Fruit fly (Drosophila melanogaster) whole organism, embryonic: ENCODE results near the gene SpdS.

Source experiments
- Abd-B ChIP-seq: fragments of 200-800 bp; sonication (Bioruptor generic); optimal IDR thresholded peaks from 2 replicates; lab custom pipeline; 2018; ENCODE audit warnings: missing biosample characterization, mild to moderate bottlenecking, missing genetic modification characterization, moderate library complexity
- Atf-2 ChIP-seq: fragments of 200-800 bp; sonication (Bioruptor generic); optimal IDR thresholded peaks from 2 replicates; lab custom pipeline; 2016; ENCODE audit warnings: missing biosample characterization, missing genetic modification characterization
- Blimp-1 ChIP-seq: fragments of 200-800 bp; sonication (Bioruptor generic); optimal IDR thresholded peaks from 3 replicates; lab custom pipeline; 2018; ENCODE audit warnings: missing biosample characterization, missing genetic modification characterization, mild to moderate bottlenecking, moderate library complexity, missing genetic modification reagents
- CG10209 ChIP-seq: fragments of 200-800 bp; sonication (Bioruptor generic); optimal IDR thresholded peaks from 3 replicates; lab custom pipeline; 2017; ENCODE audit warnings: missing biosample characterization, mild to moderate bottlenecking, missing genetic modification characterization, missing genetic modification reagents
- CG10979 ChIP-seq: fragments of 200-800 bp; sonication (Bioruptor generic); optimal IDR thresholded peaks from 2 replicates; lab custom pipeline; 2018; ENCODE audit warnings: missing biosample characterization, mild to moderate bottlenecking, missing genetic modification characterization, moderate library complexity
- CG13296 ChIP-seq: fragments of 200-800 bp; sonication (Bioruptor generic); optimal IDR thresholded peaks from 3 replicates; lab custom pipeline; 2018; ENCODE audit warnings: missing biosample characterization, mild to moderate bottlenecking, missing genetic modification characterization
- CG13624 ChIP-seq: fragments of 200-800 bp; sonication (Bioruptor generic); optimal IDR thresholded peaks from 2 replicates; lab custom pipeline; 2016; ENCODE audit warnings: missing biosample characterization, missing genetic modification characterization
- CG13775 ChIP-seq: fragments of 200-800 bp; sonication (Bioruptor generic); optimal IDR thresholded peaks from 3 replicates; lab custom pipeline; 2017; ENCODE audit warnings: missing biosample characterization, mild to moderate bottlenecking, missing genetic modification characterization
- CG14014 ChIP-seq: fragments of 200-800 bp; sonication (Bioruptor generic); IDR thresholded peaks from 2 replicates; pipeline ENCODE4 v1.3.6; 2022; ENCODE audit warnings: missing biosample characterization, missing genetic modification characterization
- CG15011 ChIP-seq: fragments of 200-800 bp; sonication (Bioruptor generic); optimal IDR thresholded peaks from 3 replicates; lab custom pipeline; 2018; ENCODE audit warnings: missing biosample characterization, mild to moderate bottlenecking, missing genetic modification characterization
- CG31365 ChIP-seq: fragments of 200-800 bp; sonication (Bioruptor generic); optimal IDR thresholded peaks from 2 replicates; lab custom pipeline; 2018; ENCODE audit warnings: missing biosample characterization, mild to moderate bottlenecking, missing genetic modification characterization
- CG3995 ChIP-seq: fragments of 200-800 bp; sonication (Bioruptor generic); optimal IDR thresholded peaks from 3 replicates; lab custom pipeline; 2016; ENCODE audit warnings: missing biosample characterization, missing genetic modification characterization
- CG5180 ChIP-seq: fragments of 200-800 bp; sonication (Bioruptor generic); optimal IDR thresholded peaks from 3 replicates; lab custom pipeline; 2017; ENCODE audit warnings: missing biosample characterization, missing genetic modification characterization, mild to moderate bottlenecking, moderate library complexity, missing genetic modification reagents
- CG6254 ChIP-seq: fragments of 200-800 bp; sonication (Bioruptor generic); optimal IDR thresholded peaks from 3 replicates; lab custom pipeline; 2017; ENCODE audit warnings: mild to moderate bottlenecking, missing biosample characterization, missing genetic modification reagents, missing genetic modification characterization
- CG6654 ChIP-seq: fragments of 200-800 bp; sonication (Bioruptor generic); optimal IDR thresholded peaks from 2 replicates; lab custom pipeline; 2017; ENCODE audit warnings: missing biosample characterization, mild to moderate bottlenecking, missing genetic modification characterization
- CG8089 ChIP-seq: fragments of 200-800 bp; sonication (Bioruptor generic); optimal IDR thresholded peaks from 3 replicates; lab custom pipeline; 2016; ENCODE audit warnings: missing biosample characterization, missing genetic modification characterization
- CG9437 ChIP-seq: fragments of 200-800 bp; sonication (Bioruptor generic); optimal IDR thresholded peaks from 2 replicates; lab custom pipeline; 2018; ENCODE audit warnings: missing biosample characterization, mild to moderate bottlenecking, missing genetic modification characterization
- CG9797 ChIP-seq: fragments of 200-800 bp; sonication (Bioruptor generic); optimal IDR thresholded peaks from 3 replicates; lab custom pipeline; 2018; ENCODE audit warnings: missing biosample characterization, mild to moderate bottlenecking, missing genetic modification characterization
- Chrac-16 ChIP-seq: fragments of 200-800 bp; sonication (Bioruptor generic); optimal IDR thresholded peaks from 3 replicates; lab custom pipeline; 2016; ENCODE audit warnings: missing biosample characterization, missing genetic modification characterization
- D ChIP-seq, 2 experiments: fragments of 200-800 bp in 1 of 2; fragments of >200 bp in 1 of 2; sonication (Bioruptor generic) in 1 of 2; optimal IDR thresholded peaks; 2 replicates in 1 of 2; 3 replicates in 1 of 2; lab custom pipeline; 2017; ENCODE audit warnings: mild to moderate bottlenecking in 1 of 2, missing biosample characterization in 1 of 2, missing genetic modification characterization in 1 of 2, missing genetic modification reagents in 1 of 2
- Dp ChIP-seq: fragments of 200-800 bp; sonication (Bioruptor generic); optimal IDR thresholded peaks from 2 replicates; lab custom pipeline; 2018; ENCODE audit warnings: missing biosample characterization, mild to moderate bottlenecking, missing genetic modification characterization, moderate library complexity
- E2f2 ChIP-seq: fragments of 200-800 bp; sonication (Bioruptor generic); IDR thresholded peaks from 2 replicates; pipeline ENCODE4 v1.3.6; 2022; ENCODE audit warnings: missing biosample characterization, missing genetic modification characterization
- Ets65A ChIP-seq: fragments of 200-800 bp; sonication (Bioruptor generic); peaks from one replicate; lab custom pipeline; 2016; ENCODE audit warnings: missing biosample characterization, missing genetic modification characterization
- HmgZ ChIP-seq: fragments of 200-800 bp; sonication (Bioruptor generic); optimal IDR thresholded peaks from 2 replicates; lab custom pipeline; 2018; ENCODE audit warnings: missing biosample characterization, mild to moderate bottlenecking, missing genetic modification characterization
- Lpt ChIP-seq: fragments of >200 bp; optimal IDR thresholded peaks from 2 replicates; lab custom pipeline; 2018; ENCODE audit warnings: missing biosample characterization, missing genetic modification characterization
- Nf-YB ChIP-seq: fragments of 200-800 bp; sonication (Bioruptor generic); optimal IDR thresholded peaks from 3 replicates; lab custom pipeline; 2019; ENCODE audit warnings: missing biosample characterization, mild to moderate bottlenecking, missing genetic modification characterization, moderate library complexity
- Sox102F ChIP-seq: fragments of 200-800 bp; sonication (Bioruptor generic); optimal IDR thresholded peaks from 2 replicates; lab custom pipeline; 2018; ENCODE audit warnings: missing biosample characterization, mild to moderate bottlenecking, missing genetic modification characterization, moderate library complexity
- Spps ChIP-seq: fragments of 200-800 bp; sonication (Bioruptor generic); optimal IDR thresholded peaks from 2 replicates; lab custom pipeline; 2018; ENCODE audit warnings: missing biosample characterization, mild to moderate bottlenecking, missing genetic modification characterization
- Sry-δ ChIP-seq: fragments of 200-800 bp; sonication (Bioruptor generic); optimal IDR thresholded peaks from 2 replicates; lab custom pipeline; 2016; ENCODE audit warnings: missing biosample characterization, missing genetic modification characterization
- YL-1 ChIP-seq: fragments of 200-800 bp; sonication (Bioruptor generic); optimal IDR thresholded peaks from 3 replicates; lab custom pipeline; 2017; ENCODE audit warnings: missing biosample characterization, mild to moderate bottlenecking, missing genetic modification characterization
- amos ChIP-seq: fragments of 200-800 bp; sonication (Bioruptor generic); IDR thresholded peaks from 2 replicates; pipeline ENCODE4 v1.3.6; 2022; ENCODE audit warnings: missing biosample characterization, missing genetic modification characterization; ENCODE audit not compliant: partially characterized antibody
- bsh ChIP-seq, 2 experiments: fragments of 200-800 bp; sonication (Bioruptor generic); optimal IDR thresholded peaks; 2 replicates each; lab custom pipeline; 2017 to 2018; ENCODE audit warnings: mild to moderate bottlenecking in 2 of 2, missing biosample characterization in 2 of 2, missing genetic modification characterization in 2 of 2, moderate library complexity in 1 of 2
- cwo ChIP-seq: fragments of 200-800 bp; sonication (Bioruptor generic); optimal IDR thresholded peaks from 3 replicates; lab custom pipeline; 2017; ENCODE audit warnings: missing biosample characterization, missing genetic modification characterization, mild to moderate bottlenecking, moderate library complexity, missing genetic modification reagents
- dimm ChIP-seq: fragments of 200-800 bp; sonication (Bioruptor generic); IDR thresholded peaks from 2 replicates; pipeline ENCODE4 v1.3.6; 2022; ENCODE audit warnings: missing biosample characterization, missing genetic modification characterization
- emc ChIP-seq: fragments of 200-800 bp; sonication (Bioruptor generic); optimal IDR thresholded peaks from 2 replicates; lab custom pipeline; 2016; ENCODE audit warnings: missing biosample characterization, missing genetic modification characterization
- gem ChIP-seq: fragments of 200-800 bp; sonication (Bioruptor generic); optimal IDR thresholded peaks from 2 replicates; lab custom pipeline; 2019; ENCODE audit warnings: missing biosample characterization, mild to moderate bottlenecking, missing genetic modification characterization, moderate library complexity
- gsb-n ChIP-seq: fragments of 200-800 bp; sonication (Bioruptor generic); optimal IDR thresholded peaks from 3 replicates; lab custom pipeline; 2018; ENCODE audit warnings: missing biosample characterization, mild to moderate bottlenecking, missing genetic modification characterization
- hkb ChIP-seq, 2 experiments: fragments of 200-800 bp in 1 of 2; fragments of >200 bp in 1 of 2; sonication (Bioruptor generic) in 1 of 2; IDR thresholded peaks in 1 of 2; optimal IDR thresholded peaks in 1 of 2; 2 replicates each; pipeline versions ENCODE4 v1.3.6 to Lab custom; 2017 to 2022; ENCODE audit warnings: missing biosample characterization in 1 of 2, missing genetic modification characterization in 1 of 2
- klu ChIP-seq: fragments of 200-800 bp; sonication (Bioruptor generic); IDR thresholded peaks from 2 replicates; pipeline ENCODE4 v1.3.6; 2022; ENCODE audit warnings: missing biosample characterization, missing genetic modification characterization
- lbe ChIP-seq: fragments of 200-800 bp; sonication (Bioruptor generic); optimal IDR thresholded peaks from 2 replicates; lab custom pipeline; 2016; ENCODE audit warnings: missing biosample characterization, mild to moderate bottlenecking, missing genetic modification characterization
- lola ChIP-seq, 3 experiments: fragments of >200 bp in 2 of 3; fragments of 200-800 bp in 1 of 3; sonication (Bioruptor generic) in 1 of 3; optimal IDR thresholded peaks; 2 replicates each; lab custom pipeline; 2017 to 2019; ENCODE audit warnings: missing biosample characterization in 3 of 3, missing genetic modification characterization in 3 of 3, mild to moderate bottlenecking in 1 of 3, moderate library complexity in 1 of 3
- mam ChIP-seq: fragments of 200-800 bp; sonication (Bioruptor generic); optimal IDR thresholded peaks from 3 replicates; lab custom pipeline; 2016; ENCODE audit warnings: missing biosample characterization, missing genetic modification characterization
- org-1 ChIP-seq: fragments of 200-800 bp; sonication (Bioruptor generic); optimal IDR thresholded peaks from 2 replicates; lab custom pipeline; 2017; ENCODE audit warnings: missing biosample characterization, missing genetic modification characterization
- peb ChIP-seq: fragments of 200-800 bp; sonication (Bioruptor generic); IDR thresholded peaks from 2 replicates; pipeline ENCODE4 v1.3.6; 2022; ENCODE audit warnings: missing biosample characterization, missing genetic modification characterization
- pum ChIP-seq: fragments of 200-800 bp; sonication (Bioruptor generic); optimal IDR thresholded peaks from 2 replicates; lab custom pipeline; 2016; ENCODE audit warnings: missing biosample characterization, missing genetic modification characterization
- run ChIP-seq: fragments of 200-800 bp; sonication (Bioruptor generic); optimal IDR thresholded peaks from 3 replicates; lab custom pipeline; 2018; ENCODE audit warnings: missing biosample characterization, mild to moderate bottlenecking, missing genetic modification characterization
- slou ChIP-seq: fragments of 200-800 bp; sonication (Bioruptor generic); optimal IDR thresholded peaks from 3 replicates; lab custom pipeline; 2016; ENCODE audit warnings: missing biosample characterization, missing genetic modification characterization
- tio ChIP-seq: fragments of 200-800 bp; sonication (Bioruptor generic); optimal IDR thresholded peaks from 2 replicates; lab custom pipeline; 2017; ENCODE audit warnings: missing biosample characterization, missing genetic modification characterization, inconsistent platforms
- tup ChIP-seq: fragments of 200-800 bp; sonication (Bioruptor generic); optimal IDR thresholded peaks from 2 replicates; lab custom pipeline; 2016; ENCODE audit warnings: missing biosample characterization, mild to moderate bottlenecking, missing genetic modification characterization, moderate library complexity

SpdS gene

DNA sequence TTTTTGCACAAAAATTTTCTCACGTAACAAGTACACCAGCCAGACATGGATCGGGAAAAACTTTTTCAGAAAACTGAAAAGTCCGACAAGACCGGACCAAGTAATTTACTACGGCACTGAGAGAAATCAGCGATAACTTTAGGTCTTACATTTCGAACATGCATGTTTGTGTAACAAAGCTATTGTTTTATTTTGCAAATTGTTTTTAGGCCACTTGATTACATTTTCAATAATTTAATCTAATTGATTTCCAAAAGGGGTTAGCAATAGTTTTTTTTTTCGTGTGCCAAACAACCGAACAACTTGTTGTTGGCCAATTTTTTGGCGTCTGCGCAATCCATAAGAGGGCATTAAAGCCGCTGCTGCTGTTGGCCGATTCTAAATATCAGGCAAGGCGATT is 18.3 kb upstream of the SpdS start (continued):
- peak; percentile 54 for TF ChIP-seq Abd-B (GFP tag; lab: Kevin White, UChicago)
- peak; percentile 49 for TF ChIP-seq CG10209 (GFP tag; lab: Kevin White, UChicago)
- TF ChIP-seq CG9437 (GFP tag; lab: Kevin White, UChicago): peak; percentile 39
- peak; percentile 57 for TF ChIP-seq CG10979 (tag; lab: Kevin White, UChicago)
- TF ChIP-seq Nf-YB: peak; percentile 9
- TF ChIP-seq hkb (optimal IDR thresholded peaks at IDR 0.05; lab: Kevin White, UChicago): no peak
- peak; percentile 86 for TF ChIP-seq hkb (GFP tag; IDR thresholded peaks at IDR 0.05; lab: Robert Waterston, UW)
- 0 out of 2 replicates have a peak, but pooled peaks have one; percentile 13 for TF ChIP-seq dimm (GFP tag; lab: Robert Waterston, UW)
- no peak for TF ChIP-seq slou (GFP tag; lab: Kevin White, UChicago)
- TF ChIP-seq CG13624 (GFP tag; lab: Kevin White, UChicago): peak; percentile 62
- no peak for TF ChIP-seq peb (GFP tag; lab: Robert Waterston, UW)
- peak; percentile 3 for TF ChIP-seq tup (GFP tag; lab: Kevin White, UChicago)
- no peak for TF ChIP-seq gsb-n (tag; lab: Kevin White, UChicago)
- no peak for TF ChIP-seq Spps (tag; lab: Kevin White, UChicago)
- no peak for TF ChIP-seq YL-1 (GFP tag; lab: Kevin White, UChicago)
- TF ChIP-seq amos (GFP tag; lab: Robert Waterston, UW): no peak
- peak; percentile 57 for TF ChIP-seq Blimp-1 (GFP tag; lab: Kevin White, UChicago)
- peak; percentile 36 for TF ChIP-seq CG5180
- peak; percentile 22 for TF ChIP-seq CG13775
- peak; percentile 10 for TF ChIP-seq run
- peak; percentile 52 for TF ChIP-seq emc (GFP tag; lab: Kevin White, UChicago)
- TF ChIP-seq CG9797 (GFP tag; lab: Kevin White, UChicago): no peak
- 0 out of 2 replicates have a peak, but pooled peaks have one; percentile 33 for TF ChIP-seq klu (GFP tag; lab: Robert Waterston, UW)
- TF ChIP-seq CG8089: peak; percentile 36
- peak; percentile 77 for TF ChIP-seq gem (tag; lab: Kevin White, UChicago)
- peak; percentile 33 for TF ChIP-seq CG6654 (GFP tag; lab: Kevin White, UChicago)
- TF ChIP-seq Sox102F (GFP tag; lab: Kevin White, UChicago): peak; percentile 82
- TF ChIP-seq tio (GFP tag; lab: Kevin White, UChicago): peak; percentile 44
- no peak for TF ChIP-seq Lpt (GFP tag; lab: Kevin White, UChicago)
- peak; percentile 53 for TF ChIP-seq org-1 (GFP tag; lab: Kevin White, UChicago)
- peak; percentile 42 for TF ChIP-seq Sry-δ (GFP tag; lab: Kevin White, UChicago)
- TF ChIP-seq CG3995: no peak
- TF ChIP-seq HmgZ (tag; lab: Kevin White, UChicago): peak; percentile 18
- peak; percentile 14 for TF ChIP-seq Atf-2 (GFP tag; lab: Kevin White, UChicago)
- TF ChIP-seq Dp (GFP tag; lab: Kevin White, UChicago): no peak
- peak; percentile 30 for TF ChIP-seq CG6254 (GFP tag; lab: Kevin White, UChicago)
- TF ChIP-seq bsh (GFP tag; optimal IDR thresholded peaks at IDR 0.05; lab: Kevin White, UChicago): peak; percentile 6 to 57
- peak; percentile 16 for TF ChIP-seq CG15011 (GFP tag; lab: Kevin White, UChicago)
- TF ChIP-seq cwo (GFP tag; lab: Kevin White, UChicago): peak; percentile 60
- TF ChIP-seq pum (GFP tag; lab: Kevin White, UChicago): peak; percentile 45
- TF ChIP-seq E2f2: 0 out of 2 replicates have a peak, but pooled peaks have one; percentile 14
- TF ChIP-seq D (optimal IDR thresholded peaks at IDR 0.05; lab: Kevin White, UChicago): no peak
- TF ChIP-seq D (GFP tag; optimal IDR thresholded peaks at IDR 0.05; lab: Kevin White, UChicago): peak; percentile 22
- peak; percentile 67; the same call in 1 of the 2 replicates for TF ChIP-seq CG14014 (GFP tag; lab: Robert Waterston, UW)
- peak; percentile 67 for TF ChIP-seq mam (GFP tag; lab: Kevin White, UChicago)
- TF ChIP-seq Chrac-16 (GFP tag; lab: Kevin White, UChicago): peak; percentile 47
- TF ChIP-seq lola (GFP tag; optimal IDR thresholded peaks at IDR 0.05; lab: Kevin White, UChicago): no peak
- TF ChIP-seq lbe: peak; percentile 79
- TF ChIP-seq CG13296: peak; percentile 18
- peak; percentile 91 for TF ChIP-seq Ets65A (GFP tag; lab: Kevin White, UChicago)
- no peak for TF ChIP-seq CG31365 (tag; lab: Kevin White, UChicago)
